Worm (Caenorhabditis elegans): Measurements from ENCODE around the gene flp-6.

DNA sequence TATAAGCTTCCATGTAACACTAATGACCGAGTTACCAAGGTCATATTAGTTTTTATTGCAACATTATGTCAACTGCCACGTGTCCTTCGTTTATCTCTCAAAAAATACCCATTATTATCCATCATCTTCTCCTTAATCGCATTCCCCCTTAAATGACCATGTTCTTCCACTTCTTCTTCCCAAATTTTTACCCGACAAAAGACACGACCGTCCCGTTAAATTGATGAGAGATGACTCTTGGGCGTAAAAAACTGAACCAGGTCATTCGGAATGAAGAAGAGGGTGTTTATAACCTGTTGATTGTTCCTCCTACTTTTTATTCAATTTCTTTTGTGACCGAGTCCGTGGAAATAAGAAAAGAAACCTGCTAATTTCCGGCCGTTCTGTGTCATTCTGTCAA is 27.2 kb upstream of the flp-6 start:
- TF ChIP-seq ceh-16 (tag; optimal IDR thresholded peaks at IDR 0.05) (no peak), ceh-82 (tag; optimal IDR thresholded peaks at IDR 0.05) (no peak), nfya-1 (tag; optimal IDR thresholded peaks at IDR 0.05; ENCODE audit: insufficient read depth) (no peak), snpc-4 (tag; optimal IDR thresholded peaks at IDR 0.05) (no peak), zag-1 (tag; optimal IDR thresholded peaks at IDR 0.05) (no peak)
